Fruit fly (Drosophila melanogaster): ENCODE data around the gene Ubc2.

Gene Ubc2

dm6 chr2L:10770568-10770967 is 2.8 kb upstream of the Ubc2 start, which contains the start of gene CG17127:
Gene CG17127 (plus strand): TSS chr2L:10770868.
- TF ChIP-seq Aef1 (GFP tag; IDR thresholded peaks at IDR 0.05) (no peak), CG7987 (GFP tag; optimal IDR thresholded peaks at IDR 0.05) (no peak), Jarid2 (GFP tag; optimal IDR thresholded peaks at IDR 0.05) (no peak), Ets65A (GFP tag) (no peak), Atf-2 (GFP tag; optimal IDR thresholded peaks at IDR 0.05) (no peak), NfI (GFP tag; optimal IDR thresholded peaks at IDR 0.05) (no peak), sisA (GFP tag; IDR thresholded peaks at IDR 0.05) (no peak), CG1603 (tag; optimal IDR thresholded peaks at IDR 0.05) (no peak), Dref (GFP tag; IDR thresholded peaks at IDR 0.05) (no peak), CG17912 (GFP tag; optimal IDR thresholded peaks at IDR 0.05) (no peak), Kr (GFP tag; optimal IDR thresholded peaks at IDR 0.05) (no peak)

- no peak for TF ChIP-seq B-H1 (GFP tag; IDR thresholded peaks at IDR 0.05)
- no peak for TF ChIP-seq CG33557 (GFP tag; optimal IDR thresholded peaks at IDR 0.05)
- no peak for TF ChIP-seq CG4404 (GFP tag; IDR thresholded peaks at IDR 0.05)
- no peak for TF ChIP-seq Hr3 (GFP tag; optimal IDR thresholded peaks at IDR 0.05)
- TF ChIP-seq CG6254 (GFP tag; optimal IDR thresholded peaks at IDR 0.05): no peak
- TF ChIP-seq CG43689 (GFP tag; IDR thresholded peaks at IDR 0.05): no peak
- TF ChIP-seq Dref (GFP tag; IDR thresholded peaks at IDR 0.05): peak; percentile 95
- TF ChIP-seq CG4707 (GFP tag; optimal IDR thresholded peaks at IDR 0.05): no peak
- no peak for TF ChIP-seq Oli (tag; optimal IDR thresholded peaks at IDR 0.05)
- TF ChIP-seq pros (GFP tag; optimal IDR thresholded peaks at IDR 0.05): no peak
- TF ChIP-seq Hr78 (GFP tag; optimal IDR thresholded peaks at IDR 0.05): no peak
- no peak for TF ChIP-seq Lhr (GFP tag; optimal IDR thresholded peaks at IDR 0.05)
- no peak for TF ChIP-seq CG12391 (tag; optimal IDR thresholded peaks at IDR 0.05)
- no peak for TF ChIP-seq CG10959 (GFP tag; IDR thresholded peaks at IDR 0.05)
- TF ChIP-seq ewg (GFP tag; optimal IDR thresholded peaks at IDR 0.05): no peak
- no peak; the same call in 2 of the 3 replicates for TF ChIP-seq hb (GFP tag; IDR thresholded peaks at IDR 0.05; ENCODE audit: partially characterized antibody)
- TF ChIP-seq Awh (GFP tag; IDR thresholded peaks at IDR 0.05): no peak
- TF ChIP-seq chn (GFP tag; optimal IDR thresholded peaks at IDR 0.05): no peak
- peak; percentile 51; the same call in 1 of the 2 replicates for TF ChIP-seq crol (GFP tag; IDR thresholded peaks at IDR 0.05)
- TF ChIP-seq CG3847 (GFP tag; IDR thresholded peaks at IDR 0.05): no peak
- no peak for TF ChIP-seq repo (GFP tag; optimal IDR thresholded peaks at IDR 0.05)
- no peak for TF ChIP-seq sim (GFP tag; IDR thresholded peaks at IDR 0.05)
- no peak for TF ChIP-seq CG18476 (GFP tag; optimal IDR thresholded peaks at IDR 0.05)
- no peak for TF ChIP-seq Mes4 (GFP tag; optimal IDR thresholded peaks at IDR 0.05)
- TF ChIP-seq peb (GFP tag; IDR thresholded peaks at IDR 0.05): no peak
- TF ChIP-seq CG8765 (GFP tag; IDR thresholded peaks at IDR 0.05): no peak
- no peak for TF ChIP-seq CG15479 (GFP tag; optimal IDR thresholded peaks at IDR 0.05)
- TF ChIP-seq CG11695 (GFP tag; IDR thresholded peaks at IDR 0.05): no peak
- no peak for TF ChIP-seq CG9609 (GFP tag; optimal IDR thresholded peaks at IDR 0.05)
- TF ChIP-seq ac (GFP tag; optimal IDR thresholded peaks at IDR 0.05): no peak
- TF ChIP-seq Hr39 (optimal IDR thresholded peaks at IDR 0.05): no peak
- peak; percentile 63; the same call in 1 of the 2 replicates for TF ChIP-seq sna (GFP tag; IDR thresholded peaks at IDR 0.05; ENCODE audit: partially characterized antibody)
- no peak for TF ChIP-seq shn (GFP tag; optimal IDR thresholded peaks at IDR 0.05)
- TF ChIP-seq stc (GFP tag; IDR thresholded peaks at IDR 0.05): no peak
- no peak for TF ChIP-seq Neu2 (GFP tag; optimal IDR thresholded peaks at IDR 0.05; ENCODE audit: borderline replicate concordance)
- TF ChIP-seq fu2 (GFP tag; optimal IDR thresholded peaks at IDR 0.05): no peak
- TF ChIP-seq sr (GFP tag; IDR thresholded peaks at IDR 0.05): no peak
- peak; percentile 61; the same call in 2 of the 3 replicates for TF ChIP-seq CG7963 (GFP tag; IDR thresholded peaks at IDR 0.05; ENCODE audit: partially characterized antibody)
- TF ChIP-seq MBD-R2 (GFP tag; IDR thresholded peaks at IDR 0.05): peak; percentile 69; the same call in 1 of the 2 replicates
- peak; percentile 88 for TF ChIP-seq Dp (GFP tag; optimal IDR thresholded peaks at IDR 0.05)
- TF ChIP-seq CG15601 (tag; optimal IDR thresholded peaks at IDR 0.05): no peak
These were observed 1.9 kb upstream of the Ubc2 start, which contains the start of gene CG6724 for dm6 chr2L:10769708-10770107. Gene CG6724 (minus strand): TSS chr2L:10769952.

All from whole organism, embryonic.